ENCODE assay signal across 1 fruit fly cellular context in the genomic region with DNA sequence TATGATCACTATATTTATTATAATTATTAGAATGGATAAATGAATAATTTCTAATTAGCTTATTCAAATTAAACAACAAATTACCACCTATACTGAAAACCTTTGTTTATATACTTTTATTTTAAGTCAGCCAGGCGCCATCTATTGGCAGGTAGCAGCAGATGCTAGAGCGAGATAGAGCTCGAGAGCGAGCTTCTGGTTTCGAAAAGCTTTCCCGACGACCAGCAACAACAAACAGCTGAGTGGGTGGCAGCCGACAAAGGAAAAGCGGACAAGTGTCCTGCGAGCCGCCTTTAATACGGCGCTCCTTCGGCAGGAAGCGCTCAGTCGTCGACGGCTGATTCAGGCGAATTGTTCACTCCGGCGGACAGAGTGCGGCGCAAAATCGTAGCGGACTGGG.
TF ChIP-seq lines count a peak whose summit lies in the region.

A gene (plus strand): TSS at position 337 of the 400 bp plus-strand sequence.

TF ChIP-seq in whole organism, embryonic, 481 proteins besides CTCF, POLR2A, EP300 and RAD21 (continued from another document and continues in another):
- TF ChIP-seq HLH54F (GFP tag; optimal IDR thresholded peaks at IDR 0.05; lab: Kevin White, UChicago) (no peak), Dp (GFP tag; optimal IDR thresholded peaks at IDR 0.05; lab: Kevin White, UChicago) (no peak), CG12659 (GFP tag; optimal IDR thresholded peaks at IDR 0.05; lab: Kevin White, UChicago) (peak; percentile 13), gt (GFP tag; IDR thresholded peaks at IDR 0.05; lab: Robert Waterston, UW) (no peak), Camta (GFP tag; optimal IDR thresholded peaks at IDR 0.05; lab: Kevin White, UChicago) (no peak), Fer2 (tag; optimal IDR thresholded peaks at IDR 0.05; lab: Kevin White, UChicago) (no peak), Oaz (GFP tag; IDR thresholded peaks at IDR 0.05; lab: Robert Waterston, UW) (no peak), CG12104 (GFP tag; optimal IDR thresholded peaks at IDR 0.05; lab: Kevin White, UChicago) (no peak), Rfx (GFP tag; IDR thresholded peaks at IDR 0.05; lab: Robert Waterston, UW) (peak; percentile 60), HLH3B (GFP tag; IDR thresholded peaks at IDR 0.05; lab: Robert Waterston, UW) (peak; percentile 37; the same call in 1 of the 2 replicates), az2 (GFP tag; optimal IDR thresholded peaks at IDR 0.05; lab: Kevin White, UChicago) (peak; percentile 18), Chrac-16 (GFP tag; optimal IDR thresholded peaks at IDR 0.05; lab: Kevin White, UChicago) (no peak), MESR4 (GFP tag; optimal IDR thresholded peaks at IDR 0.05; lab: Kevin White, UChicago) (no peak), exex (tag; optimal IDR thresholded peaks at IDR 0.05; lab: Kevin White, UChicago) (no peak), gro (GFP tag; optimal IDR thresholded peaks at IDR 0.05; lab: Kevin White, UChicago) (no peak), twi (tag; optimal IDR thresholded peaks at IDR 0.05; lab: Kevin White, UChicago) (no peak), CG15514 (GFP tag; optimal IDR thresholded peaks at IDR 0.05; lab: Kevin White, UChicago) (peak; percentile 67), CG14014 (GFP tag; IDR thresholded peaks at IDR 0.05; lab: Robert Waterston, UW) (peak; percentile 40; the same call in 1 of the 2 replicates), CG13287 (GFP tag; IDR thresholded peaks at IDR 0.05; lab: Robert Waterston, UW; ENCODE audit: partially characterized antibody) (no peak), CG4820 (GFP tag; optimal IDR thresholded peaks at IDR 0.05; lab: Kevin White, UChicago) (no peak), CG11085 (GFP tag; IDR thresholded peaks at IDR 0.05; lab: Robert Waterston, UW) (no peak), mld (GFP tag; IDR thresholded peaks at IDR 0.05; lab: Robert Waterston, UW; ENCODE audit: partially characterized antibody) (no peak), CG9609 (GFP tag; optimal IDR thresholded peaks at IDR 0.05; lab: Kevin White, UChicago) (no peak), CG1233 (GFP tag; optimal IDR thresholded peaks at IDR 0.05; lab: Kevin White, UChicago) (no peak), sug (tag; optimal IDR thresholded peaks at IDR 0.05; lab: Kevin White, UChicago) (peak; percentile 20), unpg (GFP tag; optimal IDR thresholded peaks at IDR 0.05; lab: Kevin White, UChicago) (peak; percentile 42), HHEX (GFP tag; optimal IDR thresholded peaks at IDR 0.05; lab: Kevin White, UChicago) (peak; percentile 47), D19A (tag; optimal IDR thresholded peaks at IDR 0.05; lab: Kevin White, UChicago) (no peak), BtbVII (GFP tag; optimal IDR thresholded peaks at IDR 0.05; lab: Kevin White, UChicago) (peak; percentile 66), dm (GFP tag; optimal IDR thresholded peaks at IDR 0.05; lab: Kevin White, UChicago) (no peak), B-H2 (GFP tag; optimal IDR thresholded peaks at IDR 0.05; lab: Kevin White, UChicago) (peak; percentile 56), B-H1 (GFP tag; IDR thresholded peaks at IDR 0.05; lab: Robert Waterston, UW) (no peak), insv (GFP tag; optimal IDR thresholded peaks at IDR 0.05; lab: Kevin White, UChicago) (no peak), Dek (tag; optimal IDR thresholded peaks at IDR 0.05; lab: Kevin White, UChicago) (no peak), CG7786 (GFP tag; optimal IDR thresholded peaks at IDR 0.05; lab: Kevin White, UChicago) (no peak), usp (GFP tag; optimal IDR thresholded peaks at IDR 0.05; lab: Kevin White, UChicago) (no peak), tup (GFP tag; optimal IDR thresholded peaks at IDR 0.05; lab: Kevin White, UChicago) (no peak), CG7271 (tag; optimal IDR thresholded peaks at IDR 0.05; lab: Kevin White, UChicago) (no peak), CG18619 (GFP tag; optimal IDR thresholded peaks at IDR 0.05; lab: Kevin White, UChicago) (peak; percentile 4), her (GFP tag; optimal IDR thresholded peaks at IDR 0.05; lab: Kevin White, UChicago) (no peak), Antp (GFP tag; optimal IDR thresholded peaks at IDR 0.05; lab: Kevin White, UChicago) (peak; percentile 1), pan (optimal IDR thresholded peaks at IDR 0.05; lab: Kevin White, UChicago) (no peak), pan (GFP tag; optimal IDR thresholded peaks at IDR 0.05 in 1 of 2, IDR thresholded peaks at IDR 0.05 in 1 of 2) (peak in 1 of 2 experiments; percentile 44), CG10979 (tag; optimal IDR thresholded peaks at IDR 0.05; lab: Kevin White, UChicago) (no peak), CG8089 (GFP tag; optimal IDR thresholded peaks at IDR 0.05; lab: Kevin White, UChicago) (no peak), corto (GFP tag; optimal IDR thresholded peaks at IDR 0.05; lab: Kevin White, UChicago) (no peak), ap (GFP tag; IDR thresholded peaks at IDR 0.05; lab: Robert Waterston, UW) (0 out of 2 replicates have a peak, but pooled peaks have one; percentile 16), CG12155 (GFP tag; optimal IDR thresholded peaks at IDR 0.05; lab: Kevin White, UChicago) (no peak), dmrt99B (tag; optimal IDR thresholded peaks at IDR 0.05; lab: Kevin White, UChicago) (peak; percentile 29), CG4730 (GFP tag; IDR thresholded peaks at IDR 0.05; lab: Robert Waterston, UW) (no peak), Usf (GFP tag; optimal IDR thresholded peaks at IDR 0.05; lab: Kevin White, UChicago) (no peak), CG31441 (GFP tag; IDR thresholded peaks at IDR 0.05; lab: Robert Waterston, UW) (peak; percentile 16; the same call in 1 of the 2 replicates), Ssrp (tag; optimal IDR thresholded peaks at IDR 0.05; lab: Kevin White, UChicago) (no peak), CG15073 (GFP tag; optimal IDR thresholded peaks at IDR 0.05; lab: Kevin White, UChicago) (no peak), crol (GFP tag; IDR thresholded peaks at IDR 0.05; lab: Robert Waterston, UW) (no peak), dysf (GFP tag; IDR thresholded peaks at IDR 0.05; lab: Robert Waterston, UW) (peak; percentile 38; the same call in 2 of the 3 replicates), H15 (GFP tag; IDR thresholded peaks at IDR 0.05; lab: Robert Waterston, UW) (peak; percentile 11; the same call in 1 of the 3 replicates), Hmr (GFP tag; optimal IDR thresholded peaks at IDR 0.05; lab: Kevin White, UChicago) (peak; percentile 63), Elba2 (GFP tag; optimal IDR thresholded peaks at IDR 0.05; lab: Kevin White, UChicago) (no peak), trh (GFP tag; optimal IDR thresholded peaks at IDR 0.05; lab: Kevin White, UChicago) (no peak), CG12071 (GFP tag; optimal IDR thresholded peaks at IDR 0.05; lab: Kevin White, UChicago) (peak; percentile 73), ham (GFP tag; IDR thresholded peaks at IDR 0.05; lab: Robert Waterston, UW) (no peak), CG17328 (GFP tag; IDR thresholded peaks at IDR 0.05; lab: Robert Waterston, UW) (peak; percentile 20; the same call in 1 of the 2 replicates), bbx (GFP tag; IDR thresholded peaks at IDR 0.05; lab: Robert Waterston, UW; ENCODE audit: partially characterized antibody) (no peak), ken (GFP tag; IDR thresholded peaks at IDR 0.05; lab: Robert Waterston, UW) (0 out of 3 replicates have a peak, but pooled peaks have one; percentile 9), Sox102F (GFP tag; optimal IDR thresholded peaks at IDR 0.05; lab: Kevin White, UChicago) (peak; percentile 12), Dbx (GFP tag; IDR thresholded peaks at IDR 0.05; lab: Robert Waterston, UW) (0 out of 3 replicates have a peak, but pooled peaks have one; percentile 53), Dll (GFP tag; IDR thresholded peaks at IDR 0.05; lab: Robert Waterston, UW; ENCODE audit: partially characterized antibody) (no peak), Hr78 (GFP tag; optimal IDR thresholded peaks at IDR 0.05; lab: Kevin White, UChicago) (no peak), CG6654 (GFP tag; optimal IDR thresholded peaks at IDR 0.05; lab: Kevin White, UChicago) (peak; percentile 38), grau (tag; optimal IDR thresholded peaks at IDR 0.05; lab: Kevin White, UChicago) (peak; percentile 21), fd96Cb (tag; optimal IDR thresholded peaks at IDR 0.05; lab: Kevin White, UChicago) (no peak), CG32767 (GFP tag; IDR thresholded peaks at IDR 0.05; lab: Robert Waterston, UW) (no peak), CG4360 (GFP tag; IDR thresholded peaks at IDR 0.05; lab: Robert Waterston, UW) (no peak), D19B (GFP tag; optimal IDR thresholded peaks at IDR 0.05; lab: Kevin White, UChicago) (no peak), CG17186 (GFP tag; optimal IDR thresholded peaks at IDR 0.05; lab: Kevin White, UChicago) (no peak), H2.0 (GFP tag; IDR thresholded peaks at IDR 0.05; lab: Robert Waterston, UW) (0 out of 2 replicates have a peak, but pooled peaks have one; percentile 12), zf30C (GFP tag; optimal IDR thresholded peaks at IDR 0.05; lab: Kevin White, UChicago) (no peak), CG6813 (GFP tag; optimal IDR thresholded peaks at IDR 0.05; lab: Kevin White, UChicago) (peak; percentile 46), lola (GFP tag; optimal IDR thresholded peaks at IDR 0.05; lab: Kevin White, UChicago) (no peak), HmgZ (tag; optimal IDR thresholded peaks at IDR 0.05; lab: Kevin White, UChicago) (no peak), fd3F (GFP tag; optimal IDR thresholded peaks at IDR 0.05; lab: Kevin White, UChicago) (no peak), CG7839 (tag; optimal IDR thresholded peaks at IDR 0.05; lab: Kevin White, UChicago) (peak; percentile 49), dimm (GFP tag; IDR thresholded peaks at IDR 0.05; lab: Robert Waterston, UW) (no peak), CG14667 (GFP tag; IDR thresholded peaks at IDR 0.05; lab: Robert Waterston, UW) (no peak), CG3995 (GFP tag; optimal IDR thresholded peaks at IDR 0.05; lab: Kevin White, UChicago) (no peak), CG17568 (GFP tag; optimal IDR thresholded peaks at IDR 0.05; lab: Kevin White, UChicago) (peak; percentile 15), pho (GFP tag; optimal IDR thresholded peaks at IDR 0.05; lab: Kevin White, UChicago) (no peak), CG1529 (GFP tag; optimal IDR thresholded peaks at IDR 0.05; lab: Kevin White, UChicago) (peak; percentile 4), CrebB (tag; optimal IDR thresholded peaks at IDR 0.05; lab: Kevin White, UChicago) (no peak), CG18599 (GFP tag; optimal IDR thresholded peaks at IDR 0.05; lab: Kevin White, UChicago) (peak; percentile 68), knrl (GFP tag; IDR thresholded peaks at IDR 0.05; lab: Robert Waterston, UW; ENCODE audit: partially characterized antibody) (no peak), MBD-R2 (GFP tag; IDR thresholded peaks at IDR 0.05; lab: Robert Waterston, UW) (no peak), bsh (GFP tag; optimal IDR thresholded peaks at IDR 0.05; lab: Kevin White, UChicago) (no peak), CG4282 (GFP tag; optimal IDR thresholded peaks at IDR 0.05; lab: Kevin White, UChicago) (no peak), CG17802 (tag; optimal IDR thresholded peaks at IDR 0.05; lab: Kevin White, UChicago) (peak; percentile 4), slou (GFP tag; optimal IDR thresholded peaks at IDR 0.05; lab: Kevin White, UChicago) (no peak), CG12299 (tag; optimal IDR thresholded peaks at IDR 0.05; lab: Kevin White, UChicago) (peak; percentile 2), ci (GFP tag; IDR thresholded peaks at IDR 0.05; lab: Robert Waterston, UW) (peak; percentile 80), Ravus (GFP tag; IDR thresholded peaks at IDR 0.05; lab: Robert Waterston, UW) (no peak), esg (GFP tag; conservative IDR thresholded peaks at IDR 0.05; lab: Robert Waterston, UW) (no peak), Kr (GFP tag; optimal IDR thresholded peaks at IDR 0.05; lab: Kevin White, UChicago) (no peak), CG7963 (GFP tag; IDR thresholded peaks at IDR 0.05; lab: Robert Waterston, UW; ENCODE audit: partially characterized antibody) (no peak), Dref (GFP tag; IDR thresholded peaks at IDR 0.05; lab: Robert Waterston, UW) (no peak), Hr3 (GFP tag; optimal IDR thresholded peaks at IDR 0.05; lab: Kevin White, UChicago) (no peak), ERR (GFP tag; optimal IDR thresholded peaks at IDR 0.05; lab: Kevin White, UChicago) (no peak), ranshi (GFP tag; IDR thresholded peaks at IDR 0.05; lab: Robert Waterston, UW) (no peak), z (GFP tag; IDR thresholded peaks at IDR 0.05; lab: Robert Waterston, UW) (no peak), lilli (GFP tag; optimal IDR thresholded peaks at IDR 0.05; lab: Kevin White, UChicago) (peak; percentile 16), PHDP (tag; optimal IDR thresholded peaks at IDR 0.05; lab: Kevin White, UChicago) (peak; percentile 55), CG18764 (GFP tag; optimal IDR thresholded peaks at IDR 0.05; lab: Kevin White, UChicago) (no peak), CG13123 (GFP tag; optimal IDR thresholded peaks at IDR 0.05; lab: Kevin White, UChicago) (no peak), NFAT (GFP tag; IDR thresholded peaks at IDR 0.05; lab: Robert Waterston, UW) (0 out of 2 replicates have a peak, but pooled peaks have one; percentile 5), so (GFP tag; IDR thresholded peaks at IDR 0.05; lab: Robert Waterston, UW) (no peak), slp2 (GFP tag; optimal IDR thresholded peaks at IDR 0.05; lab: Kevin White, UChicago) (no peak), CG14441 (GFP tag; IDR thresholded peaks at IDR 0.05; lab: Robert Waterston, UW) (0 out of 2 replicates have a peak, but pooled peaks have one; percentile 9), CG3726 (GFP tag; IDR thresholded peaks at IDR 0.05; lab: Robert Waterston, UW) (no peak), CG8478 (optimal IDR thresholded peaks at IDR 0.05; lab: Kevin White, UChicago) (no peak), CG8388 (GFP tag; optimal IDR thresholded peaks at IDR 0.05; lab: Kevin White, UChicago) (no peak), CG4424 (GFP tag; optimal IDR thresholded peaks at IDR 0.05; lab: Kevin White, UChicago) (peak; percentile 56), lbe (GFP tag; optimal IDR thresholded peaks at IDR 0.05; lab: Kevin White, UChicago) (no peak), mirr (GFP tag; optimal IDR thresholded peaks at IDR 0.05; lab: Kevin White, UChicago) (peak; percentile 71), CG11695 (GFP tag; IDR thresholded peaks at IDR 0.05; lab: Robert Waterston, UW) (no peak), CG13775 (GFP tag; optimal IDR thresholded peaks at IDR 0.05; lab: Kevin White, UChicago) (peak; percentile 7), dati (GFP tag; IDR thresholded peaks at IDR 0.05; lab: Robert Waterston, UW) (no peak), fd102C (GFP tag; optimal IDR thresholded peaks at IDR 0.05; lab: Kevin White, UChicago) (no peak), CG5245 (GFP tag; optimal IDR thresholded peaks at IDR 0.05; lab: Kevin White, UChicago) (peak; percentile 66), slbo (GFP tag; IDR thresholded peaks at IDR 0.05; lab: Robert Waterston, UW) (peak; percentile 42; the same call in 1 of the 2 replicates), CG8924 (tag; optimal IDR thresholded peaks at IDR 0.05; lab: Kevin White, UChicago) (no peak)
